Worm (Caenorhabditis elegans): ENCODE data around the gene rpl-43.
A peak's percentile ranks its signal among the peaks of the same experiment; 100 is the strongest.

rpl-43 gene

ce11 chrII:14154357-14154756 lies 737 bp upstream of the rpl-43 start, which contains the start of gene Y48B6A.1 (continued):
- no peak for TF ChIP-seq unc-62 (GFP tag; optimal IDR thresholded peaks at IDR 0.05)
- TF ChIP-seq ceh-90 (tag; optimal IDR thresholded peaks at IDR 0.05) = peak; percentile 90
- no peak for TF ChIP-seq nhr-12 (tag; optimal IDR thresholded peaks at IDR 0.05)
- peak; percentile 67 for TF ChIP-seq grh-1 (GFP tag; IDR thresholded peaks at IDR 0.05)
- no peak for TF ChIP-seq nhr-76 (tag; optimal IDR thresholded peaks at IDR 0.05)
- no peak for TF ChIP-seq ces-1 (GFP tag; optimal IDR thresholded peaks at IDR 0.05)
- peak in 1 of 2 experiments; percentile 89 for TF ChIP-seq ztf-11 (tag; optimal IDR thresholded peaks at IDR 0.05)
- TF ChIP-seq pax-3 (tag; optimal IDR thresholded peaks at IDR 0.05) = peak; percentile 93
- TF ChIP-seq nhr-47 (tag; optimal IDR thresholded peaks at IDR 0.05) = peak; percentile 95
- TF ChIP-seq egl-27 (tag; optimal IDR thresholded peaks at IDR 0.05) = peak; percentile 8 to 63
- peak; percentile 90 for TF ChIP-seq nhr-20 (tag; optimal IDR thresholded peaks at IDR 0.05)
- peak; percentile 94 for TF ChIP-seq nhr-85 (tag)
- peak; percentile 44 for TF ChIP-seq aha-1 (tag; optimal IDR thresholded peaks at IDR 0.05)
- peak; percentile 87 for TF ChIP-seq egl-13 (tag; optimal IDR thresholded peaks at IDR 0.05)
- peak; percentile 74 for TF ChIP-seq ztf-4 (tag; optimal IDR thresholded peaks at IDR 0.05)
- no peak for TF ChIP-seq unc-30 (tag; optimal IDR thresholded peaks at IDR 0.05)
- peak; percentile 99 for TF ChIP-seq rnt-1 (tag; optimal IDR thresholded peaks at IDR 0.05)
- peak; percentile 96 for TF ChIP-seq lin-14 (GFP tag; optimal IDR thresholded peaks at IDR 0.05)
- peak; percentile 92 for TF ChIP-seq fkh-4 (tag; optimal IDR thresholded peaks at IDR 0.05; ENCODE audit: borderline replicate concordance)
- TF ChIP-seq zip-4 (GFP tag; optimal IDR thresholded peaks at IDR 0.05) = peak; percentile 65
- TF ChIP-seq ama-1 (optimal IDR thresholded peaks at IDR 0.05) = no peak
- no peak for TF ChIP-seq tlp-1 (tag; optimal IDR thresholded peaks at IDR 0.05)
- TF ChIP-seq nhr-90 (tag; optimal IDR thresholded peaks at IDR 0.05; ENCODE audit: poor library complexity) = peak; percentile 96
- no peak for TF ChIP-seq sptf-1 (tag; optimal IDR thresholded peaks at IDR 0.05)
- peak; percentile 30 for TF ChIP-seq sup-37 (GFP tag; optimal IDR thresholded peaks at IDR 0.05)
- TF ChIP-seq xbp-1 (tag; optimal IDR thresholded peaks at IDR 0.05) = peak; percentile 94
- TF ChIP-seq sox-4 (tag; optimal IDR thresholded peaks at IDR 0.05) = peak; percentile 71
- peak; percentile 30 for TF ChIP-seq ceh-8 (GFP tag; optimal IDR thresholded peaks at IDR 0.05)
- TF ChIP-seq fos-1 (tag; optimal IDR thresholded peaks at IDR 0.05) = peak; percentile 77
- TF ChIP-seq Y116A8C.19 (tag; optimal IDR thresholded peaks at IDR 0.05; ENCODE audit: borderline replicate concordance) = no peak
- peak; percentile 99 for TF ChIP-seq lin-15B (tag; optimal IDR thresholded peaks at IDR 0.05)
- TF ChIP-seq zag-1 (tag; optimal IDR thresholded peaks at IDR 0.05) = no peak
- peak; percentile 94 for TF ChIP-seq tbx-2 (tag; optimal IDR thresholded peaks at IDR 0.05)
- peak; percentile 93 to 95 for TF ChIP-seq lin-35 (GFP tag; optimal IDR thresholded peaks at IDR 0.05)
- peak; percentile 98 for TF ChIP-seq mep-1 (tag; optimal IDR thresholded peaks at IDR 0.05)
- peak; percentile 92 for TF ChIP-seq unc-98 (GFP tag; IDR thresholded peaks at IDR 0.05)
- peak; percentile 99 for TF ChIP-seq nhr-77 (tag; optimal IDR thresholded peaks at IDR 0.05)
- TF ChIP-seq ceh-63 (GFP tag; optimal IDR thresholded peaks at IDR 0.05) = peak; percentile 35
- TF ChIP-seq alr-1 (tag; optimal IDR thresholded peaks at IDR 0.05; ENCODE audit: borderline replicate concordance) = no peak
- TF ChIP-seq nhr-84 (tag; optimal IDR thresholded peaks at IDR 0.05) = peak; percentile 23
- no peak for TF ChIP-seq hlh-4 (tag; optimal IDR thresholded peaks at IDR 0.05)
- peak; percentile 66 for TF ChIP-seq nhr-11 (tag; optimal IDR thresholded peaks at IDR 0.05)
- TF ChIP-seq vab-15 (tag; optimal IDR thresholded peaks at IDR 0.05) = peak; percentile 93
- TF ChIP-seq snpc-4 (tag; optimal IDR thresholded peaks at IDR 0.05) = peak; percentile 94
- peak; percentile 75; the same call in 1 of the 2 replicates for TF ChIP-seq mab-9 (GFP tag; IDR thresholded peaks at IDR 0.05)
- TF ChIP-seq dsc-1 (tag; optimal IDR thresholded peaks at IDR 0.05) = peak; percentile 89
- TF ChIP-seq nhr-19 (GFP tag; conservative IDR thresholded peaks at IDR 0.05) = peak; percentile 90
- no peak for TF ChIP-seq C34B4.2 (tag; optimal IDR thresholded peaks at IDR 0.05)
- TF ChIP-seq pqm-1 (tag; optimal IDR thresholded peaks at IDR 0.05) = no peak
- TF ChIP-seq pag-3 (tag; optimal IDR thresholded peaks at IDR 0.05; ENCODE audit: borderline replicate concordance, insufficient read depth) = peak; percentile 54
- peak; percentile 90 for TF ChIP-seq nhr-237 (tag; optimal IDR thresholded peaks at IDR 0.05)
- peak; percentile 71 for TF ChIP-seq lin-39 (tag; optimal IDR thresholded peaks at IDR 0.05)
- TF ChIP-seq unc-130 (tag; optimal IDR thresholded peaks at IDR 0.05) = peak; percentile 99
